Fruit fly (Drosophila melanogaster) whole organism, embryonic: Measurements from ENCODE around the gene CG3368.

Experiments used
- Antp ChIP-seq: fragments of 200-800 bp; sonication (Bioruptor generic); optimal IDR thresholded peaks from 3 replicates; lab custom pipeline; 2016; ENCODE audit warnings: missing biosample characterization, missing genetic modification characterization
- Atf6 ChIP-seq: fragments of 200-800 bp; sonication (Bioruptor generic); IDR thresholded peaks from 2 replicates; pipeline ENCODE4 v1.3.6; 2022; ENCODE audit warnings: missing biosample characterization, missing genetic modification characterization
- Bgb ChIP-seq: fragments of 200-800 bp; sonication (Bioruptor generic); IDR thresholded peaks from 2 replicates; pipeline ENCODE4 v1.3.6; 2022; ENCODE audit warnings: missing biosample characterization, missing genetic modification characterization; ENCODE audit not compliant: partially characterized antibody
- CG10366 ChIP-seq: fragments of 200-800 bp; sonication (Bioruptor generic); IDR thresholded peaks from 2 replicates; pipeline ENCODE4 v1.3.6; 2022; ENCODE audit warnings: missing biosample characterization, missing genetic modification characterization
- CG11085 ChIP-seq: fragments of 200-800 bp; sonication (Bioruptor generic); IDR thresholded peaks from 2 replicates; pipeline ENCODE4 v1.3.6; 2022; ENCODE audit warnings: missing biosample characterization, missing genetic modification characterization
- CG11398 ChIP-seq: fragments of 200-800 bp; sonication (Bioruptor generic); optimal IDR thresholded peaks from 2 replicates; lab custom pipeline; 2016; ENCODE audit warnings: missing biosample characterization, missing genetic modification characterization
- CG11456 ChIP-seq: fragments of 200-800 bp; sonication (Bioruptor generic); IDR thresholded peaks from 3 replicates; pipeline ENCODE4 v1.3.6; 2022; ENCODE audit warnings: missing biosample characterization, missing genetic modification characterization
- CG12659 ChIP-seq: fragments of 200-800 bp; sonication (Bioruptor generic); optimal IDR thresholded peaks from 3 replicates; lab custom pipeline; 2017; ENCODE audit warnings: mild to moderate bottlenecking, missing biosample characterization, missing genetic modification reagents, missing genetic modification characterization
- CG14860 ChIP-seq: fragments of 200-800 bp; sonication (Bioruptor generic); IDR thresholded peaks from 3 replicates; pipeline ENCODE4 v1.3.6; 2022; ENCODE audit warnings: missing biosample characterization, missing genetic modification characterization; ENCODE audit not compliant: partially characterized antibody
- CG15073 ChIP-seq: fragments of 200-800 bp; sonication (Bioruptor generic); optimal IDR thresholded peaks from 2 replicates; lab custom pipeline; 2016; ENCODE audit warnings: missing biosample characterization, missing genetic modification characterization
- CG1647 ChIP-seq: fragments of 200-800 bp; sonication (Bioruptor generic); optimal IDR thresholded peaks from 3 replicates; lab custom pipeline; 2016; ENCODE audit warnings: missing biosample characterization, missing genetic modification characterization
- CG17328 ChIP-seq: fragments of 200-800 bp; sonication (Bioruptor generic); IDR thresholded peaks from 2 replicates; pipeline ENCODE4 v1.3.6; 2022; ENCODE audit warnings: missing biosample characterization, missing genetic modification characterization
- CG17385 ChIP-seq: fragments of 200-800 bp; sonication (Bioruptor generic); optimal IDR thresholded peaks from 3 replicates; lab custom pipeline; 2018; ENCODE audit warnings: missing biosample characterization, mild to moderate bottlenecking, missing genetic modification characterization
- CG18011 ChIP-seq: fragments of 200-800 bp; sonication (Bioruptor generic); optimal IDR thresholded peaks from 2 replicates; lab custom pipeline; 2017; ENCODE audit warnings: missing biosample characterization, missing genetic modification characterization, mild to moderate bottlenecking, moderate library complexity, missing genotype
- CG18262 ChIP-seq: fragments of 200-800 bp; optimal IDR thresholded peaks from 3 replicates; lab custom pipeline; 2019; ENCODE audit warnings: missing biosample characterization, mild to moderate bottlenecking, missing genetic modification characterization, moderate library complexity
- CG18619 ChIP-seq: fragments of 200-800 bp; sonication (Bioruptor generic); optimal IDR thresholded peaks from 3 replicates; lab custom pipeline; 2017; ENCODE audit warnings: missing biosample characterization, mild to moderate bottlenecking, missing genetic modification characterization
- CG18764 ChIP-seq: fragments of 200-800 bp; sonication (Bioruptor generic); optimal IDR thresholded peaks from 3 replicates; lab custom pipeline; 2016; ENCODE audit warnings: missing biosample characterization, missing genetic modification characterization
- CG30020 ChIP-seq: fragments of 200-800 bp; optimal IDR thresholded peaks from 2 replicates; lab custom pipeline; 2019; ENCODE audit warnings: missing biosample characterization, mild to moderate bottlenecking, missing genetic modification characterization, moderate library complexity
- CG32532 ChIP-seq: fragments of 200-800 bp; sonication (Bioruptor generic); IDR thresholded peaks from 2 replicates; pipeline ENCODE4 v1.3.6; 2022; ENCODE audit warnings: missing biosample characterization, missing genetic modification characterization
- CG32772 ChIP-seq: fragments of 200-800 bp; sonication (Bioruptor generic); IDR thresholded peaks from 2 replicates; pipeline ENCODE4 v1.3.6; 2022; ENCODE audit warnings: missing biosample characterization, missing genetic modification characterization
- CG4328 ChIP-seq: fragments of 200-800 bp; sonication (Bioruptor generic); optimal IDR thresholded peaks from 3 replicates; lab custom pipeline; 2017; ENCODE audit warnings: missing biosample characterization, missing genetic modification reagents, missing genetic modification characterization
- CG4820 ChIP-seq: fragments of 200-800 bp; sonication (Bioruptor generic); optimal IDR thresholded peaks from 3 replicates; lab custom pipeline; 2016; ENCODE audit warnings: missing biosample characterization, missing genetic modification characterization
- CG7357 ChIP-seq: fragments of 200-800 bp; sonication (Bioruptor generic); IDR thresholded peaks from 3 replicates; pipeline ENCODE4 v1.3.6; 2022; ENCODE audit warnings: missing biosample characterization, missing genetic modification characterization
- CTCF ChIP-seq: fragments of 200-800 bp; sonication (Bioruptor generic); optimal IDR thresholded peaks from 2 replicates; lab custom pipeline; 2017; ENCODE audit warnings: missing biosample characterization, mild to moderate bottlenecking, missing genetic modification characterization, moderate library complexity
- Chrac-16 ChIP-seq: fragments of 200-800 bp; sonication (Bioruptor generic); optimal IDR thresholded peaks from 3 replicates; lab custom pipeline; 2016; ENCODE audit warnings: missing biosample characterization, missing genetic modification characterization
- D ChIP-seq, 2 experiments: fragments of 200-800 bp in 1 of 2; fragments of >200 bp in 1 of 2; sonication (Bioruptor generic) in 1 of 2; optimal IDR thresholded peaks; 2 replicates in 1 of 2; 3 replicates in 1 of 2; lab custom pipeline; 2017; ENCODE audit warnings: mild to moderate bottlenecking in 1 of 2, missing biosample characterization in 1 of 2, missing genetic modification characterization in 1 of 2, missing genetic modification reagents in 1 of 2
- Dfd ChIP-seq, 2 experiments: fragments of >200 bp; optimal IDR thresholded peaks; 2 replicates each; lab custom pipeline; 2017; ENCODE audit warnings: missing biosample characterization in 2 of 2, missing genetic modification characterization in 2 of 2
- Dref ChIP-seq: fragments of 200-800 bp; sonication (Bioruptor generic); IDR thresholded peaks from 2 replicates; pipeline ENCODE4 v1.3.6; 2022; ENCODE audit warnings: missing biosample characterization, missing genetic modification characterization
- Drgx ChIP-seq: fragments of 200-800 bp; sonication (Bioruptor generic); IDR thresholded peaks from 2 replicates; pipeline ENCODE4 v1.3.6; 2022; ENCODE audit warnings: missing biosample characterization, missing genetic modification characterization
- H2.0 ChIP-seq: fragments of 200-800 bp; sonication (Bioruptor generic); IDR thresholded peaks from 2 replicates; pipeline ENCODE4 v1.3.6; 2022; ENCODE audit warnings: missing biosample characterization, missing genetic modification characterization
- Hand ChIP-seq: fragments of 200-800 bp; sonication (Bioruptor generic); optimal IDR thresholded peaks from 2 replicates; lab custom pipeline; 2017; ENCODE audit warnings: mild to moderate bottlenecking, missing biosample characterization, missing genetic modification reagents, missing genetic modification characterization
- Med ChIP-seq: fragments of 200-800 bp; sonication (Bioruptor generic); peaks from one replicate; lab custom pipeline; 2016; ENCODE audit warnings: missing biosample characterization, missing genetic modification characterization, mild to moderate bottlenecking, inconsistent platforms, moderate library complexity
- Poxn ChIP-seq: fragments of 200-800 bp; sonication (Bioruptor generic); IDR thresholded peaks from 2 replicates; pipeline ENCODE4 v1.3.6; 2022; ENCODE audit warnings: missing biosample characterization, missing genetic modification characterization
- Sry-δ ChIP-seq: fragments of 200-800 bp; sonication (Bioruptor generic); optimal IDR thresholded peaks from 2 replicates; lab custom pipeline; 2016; ENCODE audit warnings: missing biosample characterization, missing genetic modification characterization
- abd-A ChIP-seq: fragments of 200-800 bp; sonication (Bioruptor generic); optimal IDR thresholded peaks from 3 replicates; lab custom pipeline; 2019; ENCODE audit warnings: missing biosample characterization, mild to moderate bottlenecking, missing genetic modification characterization, moderate library complexity
- ac ChIP-seq: fragments of 200-800 bp; sonication (Bioruptor generic); optimal IDR thresholded peaks from 3 replicates; lab custom pipeline; 2017; ENCODE audit warnings: missing biosample characterization, mild to moderate bottlenecking, missing genetic modification characterization
- chif ChIP-seq, 2 experiments: fragments of 200-800 bp; sonication (Bioruptor generic); optimal IDR thresholded peaks; 3 replicates each; lab custom pipeline; 2016; ENCODE audit warnings: missing biosample characterization in 2 of 2, missing genetic modification characterization in 2 of 2
- dmrt11E ChIP-seq: fragments of 200-800 bp; sonication (Bioruptor generic); optimal IDR thresholded peaks from 3 replicates; lab custom pipeline; 2018; ENCODE audit warnings: missing biosample characterization, mild to moderate bottlenecking, missing genetic modification characterization, moderate library complexity
- ham ChIP-seq: fragments of 200-800 bp; sonication (Bioruptor generic); IDR thresholded peaks from 2 replicates; pipeline ENCODE4 v1.3.6; 2022; ENCODE audit warnings: missing biosample characterization, missing genetic modification characterization
- hbn ChIP-seq: fragments of 200-800 bp; sonication (Bioruptor generic); IDR thresholded peaks from 2 replicates; pipeline ENCODE4 v1.3.6; 2022; ENCODE audit warnings: missing biosample characterization, missing genetic modification characterization; ENCODE audit not compliant: partially characterized antibody
- jigr1 ChIP-seq: fragments of 200-800 bp; sonication (Bioruptor generic); IDR thresholded peaks from 3 replicates; pipeline ENCODE4 v1.3.6; 2022; ENCODE audit warnings: missing biosample characterization, missing genetic modification characterization
- nerfin-2 ChIP-seq: fragments of 200-800 bp; sonication (Bioruptor generic); IDR thresholded peaks from 2 replicates; pipeline ENCODE4 v1.3.6; 2022; ENCODE audit warnings: missing biosample characterization, missing genetic modification characterization; ENCODE audit not compliant: partially characterized antibody
- pfk ChIP-seq: fragments of 200-800 bp; sonication (Bioruptor generic); optimal IDR thresholded peaks from 2 replicates; lab custom pipeline; 2018; ENCODE audit warnings: missing biosample characterization, mild to moderate bottlenecking, missing genetic modification characterization, moderate library complexity
- prd ChIP-seq, 3 experiments: fragments of >200 bp in 2 of 3; fragments of 200-800 bp in 1 of 3; sonication (Bioruptor generic) in 1 of 3; optimal IDR thresholded peaks in 2 of 3; IDR thresholded peaks in 1 of 3; 2 replicates in 2 of 3; 3 replicates in 1 of 3; pipeline versions ENCODE4 v1.3.6 to Lab custom; 2017 to 2022; ENCODE audit warnings: missing biosample characterization in 1 of 3, missing genetic modification characterization in 1 of 3
- pum ChIP-seq: fragments of 200-800 bp; sonication (Bioruptor generic); optimal IDR thresholded peaks from 2 replicates; lab custom pipeline; 2016; ENCODE audit warnings: missing biosample characterization, missing genetic modification characterization
- ranshi ChIP-seq: fragments of 200-800 bp; sonication (Bioruptor generic); IDR thresholded peaks from 2 replicates; pipeline ENCODE4 v1.3.6; 2022; ENCODE audit warnings: missing biosample characterization, missing genetic modification characterization
- sna ChIP-seq: fragments of 200-800 bp; sonication (Bioruptor generic); IDR thresholded peaks from 2 replicates; pipeline ENCODE4 v1.3.6; 2022; ENCODE audit warnings: missing biosample characterization, missing genetic modification characterization; ENCODE audit not compliant: partially characterized antibody
- stc ChIP-seq: fragments of 200-800 bp; sonication (Bioruptor generic); IDR thresholded peaks from 2 replicates; pipeline ENCODE4 v1.3.6; 2022; ENCODE audit warnings: missing biosample characterization, missing genetic modification characterization
- wor ChIP-seq: fragments of 200-800 bp; sonication (Bioruptor generic); IDR thresholded peaks from 2 replicates; pipeline ENCODE4 v1.3.6; 2022; ENCODE audit warnings: missing biosample characterization, missing genetic modification characterization

Gene CG3368

dm6 chr3R:27253136-27253920, 30.3 kb upstream of the CG3368 start, which contains the start of gene pll (continued):
- TF ChIP-seq sna (GFP tag; lab: Robert Waterston, UW) (no peak), CG10366 (GFP tag; lab: Robert Waterston, UW) (peak; percentile 90), chif (GFP tag; optimal IDR thresholded peaks at IDR 0.05; lab: Kevin White, UChicago) (peak; percentile 69 to 74), Atf6 (GFP tag; lab: Robert Waterston, UW) (peak; percentile 87), Dref (peak; percentile 37; the same call in 1 of the 2 replicates), pfk (no peak), CG12659 (GFP tag; lab: Kevin White, UChicago) (peak; percentile 93), CG18011 (GFP tag; lab: Kevin White, UChicago) (peak; percentile 48), Bgb (peak; percentile 66), CG18619 (peak; percentile 68), stc (GFP tag; lab: Robert Waterston, UW) (peak; percentile 85), CG14860 (GFP tag; lab: Robert Waterston, UW) (no peak), ranshi (GFP tag; lab: Robert Waterston, UW) (peak; percentile 77), CG4328 (GFP tag; lab: Kevin White, UChicago) (peak; percentile 6), abd-A (tag; lab: Kevin White, UChicago) (no peak), CG11456 (GFP tag; lab: Robert Waterston, UW) (peak; percentile 95), CG11398 (no peak), Dfd (GFP tag; optimal IDR thresholded peaks at IDR 0.05; lab: Kevin White, UChicago) (no peak), Med (GFP tag; lab: Kevin White, UChicago) (peak; percentile 95), dmrt11E (tag; lab: Kevin White, UChicago) (peak; percentile 72), CG1647 (GFP tag; lab: Kevin White, UChicago) (peak; percentile 32), prd (optimal IDR thresholded peaks at IDR 0.05; lab: Kevin White, UChicago) (no peak), prd (GFP tag; IDR thresholded peaks at IDR 0.05; lab: Robert Waterston, UW) (peak; percentile 91), pum (GFP tag; lab: Kevin White, UChicago) (peak; percentile 58), CG32532 (GFP tag; lab: Robert Waterston, UW) (peak; percentile 93), nerfin-2 (GFP tag; lab: Robert Waterston, UW) (no peak), H2.0 (GFP tag; lab: Robert Waterston, UW) (peak; percentile 84), wor (GFP tag; lab: Robert Waterston, UW) (peak; percentile 75), CG18764 (GFP tag; lab: Kevin White, UChicago) (peak; percentile 66), CTCF (GFP tag; lab: Kevin White, UChicago) (no peak), CG32772 (GFP tag; lab: Robert Waterston, UW) (peak; percentile 89), CG30020 (tag; lab: Kevin White, UChicago) (no peak), jigr1 (no peak), Chrac-16 (GFP tag; lab: Kevin White, UChicago) (peak; percentile 86), Sry-δ (GFP tag; lab: Kevin White, UChicago) (peak; percentile 82), CG11085 (GFP tag; lab: Robert Waterston, UW) (peak; percentile 77; the same call in 1 of the 2 replicates), ac (GFP tag; lab: Kevin White, UChicago) (no peak), Drgx (peak; percentile 90), CG7357 (peak; percentile 80), CG4820 (GFP tag; lab: Kevin White, UChicago) (peak; percentile 68), D (optimal IDR thresholded peaks at IDR 0.05; lab: Kevin White, UChicago) (peak; percentile 18), D (GFP tag; optimal IDR thresholded peaks at IDR 0.05; lab: Kevin White, UChicago) (peak; percentile 46), CG17328 (GFP tag; lab: Robert Waterston, UW) (peak; percentile 91), CG17385 (GFP tag; lab: Kevin White, UChicago) (no peak), hbn (GFP tag; lab: Robert Waterston, UW) (peak; percentile 44; the same call in 1 of the 2 replicates), ham (GFP tag; lab: Robert Waterston, UW) (no peak), Poxn (GFP tag; lab: Robert Waterston, UW) (peak; percentile 68), CG18262 (tag; lab: Kevin White, UChicago) (peak; percentile 74), Hand (GFP tag; lab: Kevin White, UChicago) (peak; percentile 23), CG15073 (no peak), Antp (GFP tag; lab: Kevin White, UChicago) (peak; percentile 32)
